Worm (Caenorhabditis elegans) whole organism, mixed stage, embryonic: ENCODE measurements around the gene Y39A3A.4.

Source experiments
- M03D4.4 ChIP-seq: sonication (generic microtip); optimal IDR thresholded peaks from 2 replicates; lab custom pipeline; 2017; ENCODE audit warnings: mild to moderate bottlenecking, missing genetic modification characterization, missing compliant biosample characterization
- bed-3 ChIP-seq: fragments of 200-800 bp; sonication (Bioruptor generic); optimal IDR thresholded peaks from 3 replicates; lab custom pipeline; 2018; ENCODE audit warnings: mild to moderate bottlenecking, missing genetic modification characterization, moderate library complexity, missing compliant biosample characterization
- blmp-1 ChIP-seq: fragments of 150-350 bp; optimal IDR thresholded peaks from 2 replicates; lab custom pipeline; 2014; ENCODE audit warnings: missing biosample characterization, missing genetic modification characterization
- ceh-39 ChIP-seq: fragments of 150-350 bp; optimal IDR thresholded peaks from 2 replicates; lab custom pipeline; 2014; ENCODE audit warnings: missing biosample characterization, missing genetic modification characterization
- ceh-43 ChIP-seq: fragments of 200-800 bp; sonication (Bioruptor generic); optimal IDR thresholded peaks from 2 replicates; lab custom pipeline; 2018; ENCODE audit warnings: mild to moderate bottlenecking, missing genetic modification characterization, moderate library complexity, missing compliant biosample characterization
- ceh-83 ChIP-seq: fragments of 200-800 bp; sonication (Bioruptor generic); optimal IDR thresholded peaks from 2 replicates; lab custom pipeline; 2018; ENCODE audit warnings: mild to moderate bottlenecking, missing genetic modification characterization, missing compliant biosample characterization
- ces-1 ChIP-seq: fragments of 150-350 bp; optimal IDR thresholded peaks from 2 replicates; lab custom pipeline; 2014; ENCODE audit warnings: missing biosample characterization, missing genetic modification reagents, missing genetic modification characterization
- cnd-1 ChIP-seq: fragments of 200-800 bp; sonication (Bioruptor generic); optimal IDR thresholded peaks from 2 replicates; lab custom pipeline; 2018; ENCODE audit warnings: mild to moderate bottlenecking, missing genetic modification characterization, missing compliant biosample characterization
- drap-1 ChIP-seq: fragments of 200-800 bp; sonication (Bioruptor generic); optimal IDR thresholded peaks from 3 replicates; lab custom pipeline; 2018; ENCODE audit warnings: mild to moderate bottlenecking, missing genetic modification characterization, missing compliant biosample characterization
- elt-1 ChIP-seq: sonication (generic microtip); optimal IDR thresholded peaks from 2 replicates; lab custom pipeline; 2017; ENCODE audit warnings: missing genetic modification characterization, mild to moderate bottlenecking, missing compliant biosample characterization, antibody characterized with exemption, moderate library complexity, borderline replicate concordance; ENCODE audit not compliant: insufficient read depth
- elt-3 ChIP-seq: fragments of 150-350 bp; optimal IDR thresholded peaks from 2 replicates; lab custom pipeline; 2014; ENCODE audit warnings: missing biosample characterization, missing genetic modification characterization
- flh-1 ChIP-seq: fragments of 200-800 bp; sonication (Bioruptor generic); optimal IDR thresholded peaks from 2 replicates; lab custom pipeline; 2018; ENCODE audit warnings: mild to moderate bottlenecking, missing genetic modification characterization, moderate library complexity, missing compliant biosample characterization
- ham-2 ChIP-seq: fragments of 200-800 bp; sonication (Bioruptor generic); optimal IDR thresholded peaks from 2 replicates; lab custom pipeline; 2018; ENCODE audit warnings: mild to moderate bottlenecking, missing genetic modification characterization, missing compliant biosample characterization
- hlh-1 ChIP-seq: fragments of 150-350 bp; optimal IDR thresholded peaks from 2 replicates; lab custom pipeline; 2014; ENCODE audit warnings: missing biosample characterization, missing genetic modification reagents, missing genetic modification characterization
- lin-13 ChIP-seq: fragments of 150-350 bp; optimal IDR thresholded peaks from 2 replicates; lab custom pipeline; 2014; ENCODE audit warnings: missing biosample characterization, missing genetic modification characterization
- lin-32 ChIP-seq: fragments of 200-800 bp; sonication (Bioruptor generic); optimal IDR thresholded peaks from 2 replicates; lab custom pipeline; 2018; ENCODE audit warnings: mild to moderate bottlenecking, missing genetic modification characterization, missing compliant biosample characterization
- lsy-2 ChIP-seq: fragments of 150-350 bp; optimal IDR thresholded peaks from 2 replicates; lab custom pipeline; 2014; ENCODE audit warnings: missing biosample characterization, missing genetic modification characterization
- mab-5 ChIP-seq: fragments of 150-350 bp; optimal IDR thresholded peaks from 2 replicates; lab custom pipeline; 2014; ENCODE audit warnings: missing biosample characterization, missing genetic modification characterization
- mep-1 ChIP-seq: fragments of 150-350 bp; optimal IDR thresholded peaks from 2 replicates; lab custom pipeline; 2017; ENCODE audit warnings: missing biosample characterization, missing genetic modification reagents, missing genetic modification characterization, inconsistent platforms
- mls-2 ChIP-seq: sonication (generic microtip); optimal IDR thresholded peaks from 2 replicates; lab custom pipeline; 2016; ENCODE audit warnings: mild to moderate bottlenecking, missing genetic modification characterization, moderate library complexity, missing compliant biosample characterization
- nhr-12 ChIP-seq: fragments of 150-350 bp; optimal IDR thresholded peaks from 2 replicates; lab custom pipeline; 2014; ENCODE audit warnings: missing biosample characterization, missing genetic modification characterization
- nhr-2 ChIP-seq: fragments of 150-350 bp; optimal IDR thresholded peaks from 2 replicates; lab custom pipeline; 2014; ENCODE audit warnings: missing biosample characterization, missing genetic modification characterization
- nhr-237 ChIP-seq: fragments of 150-350 bp; optimal IDR thresholded peaks from 2 replicates; lab custom pipeline; 2014; ENCODE audit warnings: missing biosample characterization, missing genetic modification characterization
- nhr-28 ChIP-seq: fragments of 150-350 bp; optimal IDR thresholded peaks from 2 replicates; lab custom pipeline; 2014; ENCODE audit warnings: missing biosample characterization, missing genetic modification characterization
- nhr-76 ChIP-seq: sonication (generic microtip); optimal IDR thresholded peaks from 2 replicates; lab custom pipeline; 2017; ENCODE audit warnings: missing biosample characterization, missing genetic modification characterization
- pha-4 ChIP-seq: fragments of 150-350 bp; optimal IDR thresholded peaks from 2 replicates; lab custom pipeline; 2018; ENCODE audit warnings: missing biosample characterization, missing genetic modification reagents, missing genetic modification characterization
- sem-2 ChIP-seq: fragments of 200-800 bp; sonication (Bioruptor generic); optimal IDR thresholded peaks from 2 replicates; lab custom pipeline; 2018; ENCODE audit warnings: mild to moderate bottlenecking, missing genetic modification characterization, missing compliant biosample characterization
- snpc-4 ChIP-seq: fragments of 150-350 bp; optimal IDR thresholded peaks from 2 replicates; lab custom pipeline; 2014; ENCODE audit warnings: missing biosample characterization, missing genetic modification characterization
- sptf-1 ChIP-seq: sonication (generic microtip); optimal IDR thresholded peaks from 2 replicates; lab custom pipeline; 2017; ENCODE audit warnings: mild to moderate bottlenecking, missing genetic modification characterization, moderate library complexity, missing compliant biosample characterization
- tbx-8 ChIP-seq: fragments of 200-800 bp; sonication (Bioruptor generic); optimal IDR thresholded peaks from 2 replicates; lab custom pipeline; 2018; ENCODE audit warnings: mild to moderate bottlenecking, missing genetic modification characterization, moderate library complexity, missing compliant biosample characterization
- unc-120 ChIP-seq: sonication (generic microtip); optimal IDR thresholded peaks from 2 replicates; lab custom pipeline; 2017; ENCODE audit warnings: missing genetic modification characterization, missing compliant biosample characterization; ENCODE audit not compliant: poor library complexity, severe bottlenecking
- unc-39 ChIP-seq: fragments of 150-350 bp; optimal IDR thresholded peaks from 2 replicates; lab custom pipeline; 2014; ENCODE audit warnings: missing biosample characterization, missing genetic modification characterization
- unc-62 ChIP-seq: fragments of 150-350 bp; optimal IDR thresholded peaks from 2 replicates; lab custom pipeline; 2014; ENCODE audit warnings: missing biosample characterization, missing genetic modification reagents, missing genetic modification characterization
- zip-8 ChIP-seq: fragments of 150-350 bp; optimal IDR thresholded peaks from 2 replicates; lab custom pipeline; 2014; ENCODE audit warnings: missing biosample characterization, missing genetic modification characterization
- ztf-11 ChIP-seq: fragments of 150-350 bp; optimal IDR thresholded peaks from 2 replicates; lab custom pipeline; 2014; ENCODE audit warnings: missing biosample characterization, missing genetic modification characterization

The Y39A3A.4 gene

DNA sequence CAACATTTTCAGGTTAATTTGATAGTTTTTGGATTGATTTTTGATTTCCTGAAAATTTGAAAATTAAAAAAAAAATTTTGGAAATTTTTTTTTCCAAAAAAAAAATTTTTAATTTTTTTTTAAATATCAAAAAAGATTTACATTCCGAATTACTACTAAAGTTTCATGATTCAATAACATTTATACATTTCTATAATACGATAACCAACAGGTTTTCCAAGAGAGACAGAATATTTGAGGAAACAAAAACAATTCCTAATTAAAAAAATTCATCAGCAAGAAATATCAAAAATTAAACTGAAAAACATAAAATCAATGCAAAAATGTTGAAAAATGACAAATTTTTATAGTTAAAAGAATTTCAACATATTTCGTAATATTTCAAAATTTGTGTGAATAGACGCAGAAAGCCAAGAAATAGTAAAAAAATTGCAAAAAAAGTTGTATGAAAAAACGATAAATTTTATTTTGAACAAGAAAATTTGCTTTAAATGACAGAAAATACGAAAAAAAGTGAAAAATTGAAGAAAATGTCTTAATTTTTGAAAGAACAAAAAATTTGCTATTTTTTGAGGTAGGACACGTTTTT is at the start of gene Y39A3A.4:
Gene Y39A3A.4, minus strand, starts transcription at position 51 of the 589 bp plus-strand sequence.
- TF ChIP-seq ces-1 (GFP tag; lab: Kevin White, UChicago) = no peak
- TF ChIP-seq flh-1 (GFP tag; lab: Kevin White, UChicago) = no peak
- TF ChIP-seq, all 35 proteins: peak for 0

- TF ChIP-seq ztf-11 (tag; lab: Kevin White, UChicago) (peak; percentile 18), ces-1 (GFP tag; lab: Kevin White, UChicago) (peak; percentile 12), sptf-1 (no peak), tbx-8 (GFP tag; lab: Kevin White, UChicago) (no peak), ceh-43 (no peak), ceh-83 (GFP tag; lab: Kevin White, UChicago) (no peak), drap-1 (GFP tag; lab: Kevin White, UChicago) (no peak), flh-1 (GFP tag; lab: Kevin White, UChicago) (no peak), elt-1 (tag; lab: Kevin White, UChicago) (peak; percentile 94), lin-13 (tag; lab: Kevin White, UChicago) (no peak), cnd-1 (tag; lab: Kevin White, UChicago) (peak; percentile 57), snpc-4 (tag; lab: Kevin White, UChicago) (no peak), hlh-1 (no peak), mep-1 (tag; lab: Kevin White, UChicago) (peak; percentile 78), ham-2 (peak; percentile 71), unc-120 (tag; lab: Kevin White, UChicago) (no peak), nhr-2 (tag; lab: Kevin White, UChicago) (peak; percentile 97), mab-5 (tag; lab: Kevin White, UChicago) (no peak), nhr-237 (tag; lab: Kevin White, UChicago) (no peak), blmp-1 (tag; lab: Kevin White, UChicago) (no peak), sem-2 (no peak), mls-2 (tag; lab: Kevin White, UChicago) (peak; percentile 3), lsy-2 (tag; lab: Kevin White, UChicago) (no peak), nhr-12 (no peak), unc-39 (tag; lab: Kevin White, UChicago) (no peak), zip-8 (tag; lab: Kevin White, UChicago) (peak; percentile 93), nhr-76 (tag; lab: Kevin White, UChicago) (no peak), ceh-39 (tag; lab: Kevin White, UChicago) (peak; percentile 53), lin-32 (GFP tag; lab: Kevin White, UChicago) (no peak), pha-4 (tag; lab: Kevin White, UChicago) (no peak), nhr-28 (tag; lab: Kevin White, UChicago) (no peak), unc-62 (GFP tag; lab: Kevin White, UChicago) (peak; percentile 59), elt-3 (tag; lab: Kevin White, UChicago) (no peak), M03D4.4 (tag; lab: Kevin White, UChicago) (no peak), bed-3 (GFP tag; lab: Kevin White, UChicago) (no peak)
Measured at ce11 chrIII:2125936-2126335, 49.5 kb upstream of the Y39A3A.4 start.

ce11 chrIII:2123673-2124187 is 47.3 kb upstream of the Y39A3A.4 start, which contains the start of gene frl-1:
Gene frl-1, plus strand, starts transcription at chrIII:2124137.
- TF ChIP-seq M03D4.4 (tag; lab: Kevin White, UChicago) (no peak), unc-120 (tag; lab: Kevin White, UChicago) (no peak), ceh-39 (tag; lab: Kevin White, UChicago) (no peak), ceh-43 (no peak), nhr-76 (tag; lab: Kevin White, UChicago) (no peak), tbx-8 (GFP tag; lab: Kevin White, UChicago) (no peak), hlh-1 (no peak), ztf-11 (tag; lab: Kevin White, UChicago) (no peak), elt-3 (tag; lab: Kevin White, UChicago) (no peak), unc-39 (tag; lab: Kevin White, UChicago) (no peak), unc-62 (GFP tag; lab: Kevin White, UChicago) (no peak), blmp-1 (tag; lab: Kevin White, UChicago) (no peak), pha-4 (tag; lab: Kevin White, UChicago) (no peak), sptf-1 (no peak), zip-8 (tag; lab: Kevin White, UChicago) (no peak), lin-13 (tag; lab: Kevin White, UChicago) (no peak), flh-1 (GFP tag; lab: Kevin White, UChicago) (no peak)
